Worm (Caenorhabditis elegans): ENCODE data around the gene lgc-45.

ce11 chrII:3518961-3519544 lies 38.2 kb upstream of the lgc-45 start, which contains the start of gene clec-126:
- TF ChIP-seq him-1 (tag; optimal IDR thresholded peaks at IDR 0.05) (peak; percentile 79), W03F9.2 (tag; optimal IDR thresholded peaks at IDR 0.05) (peak; percentile 41)

Measured in whole organism, L4/young adult.